Fruit fly (Drosophila melanogaster): ENCODE data around the gene CG33090.

DNA sequence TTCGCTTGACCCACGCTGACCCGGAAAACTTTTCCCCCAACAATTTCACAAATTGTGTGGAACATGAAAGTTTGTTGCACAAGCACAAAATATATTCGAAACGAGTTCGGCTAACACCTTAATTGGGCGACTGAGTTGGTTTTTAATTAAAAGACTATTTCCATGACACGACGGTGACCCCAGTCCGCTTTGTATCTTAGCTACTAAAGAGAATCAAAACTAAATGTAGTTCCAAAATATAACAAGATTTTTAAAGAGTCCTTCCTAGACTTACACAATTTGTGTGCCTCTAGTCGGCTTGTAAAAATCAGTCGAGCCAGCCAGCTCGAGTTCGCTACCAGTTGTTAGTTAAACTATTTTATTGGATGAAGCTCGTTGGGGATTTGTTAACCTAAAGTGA, 4.0 kb downstream of the CG33090 start, which contains the start of gene CG15286:
- TF ChIP-seq sage (GFP tag; optimal IDR thresholded peaks at IDR 0.05) (no peak), woc (GFP tag; optimal IDR thresholded peaks at IDR 0.05) (no peak), Mio (GFP tag; optimal IDR thresholded peaks at IDR 0.05) (no peak), Abd-B (GFP tag; optimal IDR thresholded peaks at IDR 0.05) (no peak), tai (GFP tag; optimal IDR thresholded peaks at IDR 0.05) (no peak), OdsH (GFP tag; optimal IDR thresholded peaks at IDR 0.05) (no peak), GATAd (GFP tag; optimal IDR thresholded peaks at IDR 0.05) (no peak), Hr78 (GFP tag; optimal IDR thresholded peaks at IDR 0.05) (no peak), Dfd (GFP tag; optimal IDR thresholded peaks at IDR 0.05) (no peak)
